Fruit fly (Drosophila melanogaster) whole organism, embryonic: Measurements from ENCODE around the gene Trxr1.

Source experiments
- ATbp ChIP-seq: fragments of 200-800 bp; sonication (Bioruptor generic); optimal IDR thresholded peaks from 2 replicates; lab custom pipeline; 2017; ENCODE audit warnings: missing biosample characterization, mild to moderate bottlenecking, missing genetic modification characterization, missing genetic modification reagents
- CG12744 ChIP-seq: fragments of 200-800 bp; sonication (Bioruptor generic); optimal IDR thresholded peaks from 2 replicates; lab custom pipeline; 2016; ENCODE audit warnings: missing biosample characterization, missing genetic modification characterization
- CG13424 ChIP-seq: fragments of 200-800 bp; sonication (Bioruptor generic); optimal IDR thresholded peaks from 2 replicates; lab custom pipeline; 2019; ENCODE audit warnings: missing biosample characterization, mild to moderate bottlenecking, missing genetic modification characterization, moderate library complexity
- CG14965 ChIP-seq: fragments of 200-800 bp; sonication (Bioruptor generic); optimal IDR thresholded peaks from 2 replicates; lab custom pipeline; 2016; ENCODE audit warnings: missing biosample characterization, missing genetic modification characterization, borderline replicate concordance
- CG15011 ChIP-seq: fragments of 200-800 bp; sonication (Bioruptor generic); optimal IDR thresholded peaks from 3 replicates; lab custom pipeline; 2018; ENCODE audit warnings: missing biosample characterization, mild to moderate bottlenecking, missing genetic modification characterization
- CG15269 ChIP-seq: fragments of 200-800 bp; sonication (Bioruptor generic); optimal IDR thresholded peaks from 2 replicates; lab custom pipeline; 2018; ENCODE audit warnings: missing biosample characterization, mild to moderate bottlenecking, missing genetic modification characterization, moderate library complexity
- CG15479 ChIP-seq: fragments of 200-800 bp; sonication (Bioruptor generic); optimal IDR thresholded peaks from 3 replicates; lab custom pipeline; 2019; ENCODE audit warnings: missing biosample characterization, mild to moderate bottlenecking, missing genetic modification characterization, moderate library complexity
- CG15696 ChIP-seq: fragments of 200-800 bp; sonication (Bioruptor generic); optimal IDR thresholded peaks from 2 replicates; lab custom pipeline; 2019; ENCODE audit warnings: missing biosample characterization, mild to moderate bottlenecking, missing genetic modification characterization, moderate library complexity
- CG1602 ChIP-seq: fragments of 200-800 bp; sonication (Bioruptor generic); optimal IDR thresholded peaks from 3 replicates; lab custom pipeline; 2016; ENCODE audit warnings: missing biosample characterization, missing genetic modification characterization
- CG17385 ChIP-seq: fragments of 200-800 bp; sonication (Bioruptor generic); optimal IDR thresholded peaks from 3 replicates; lab custom pipeline; 2018; ENCODE audit warnings: missing biosample characterization, mild to moderate bottlenecking, missing genetic modification characterization
- CG17568 ChIP-seq: fragments of 200-800 bp; sonication (Bioruptor generic); optimal IDR thresholded peaks from 2 replicates; lab custom pipeline; 2018; ENCODE audit warnings: missing biosample characterization, mild to moderate bottlenecking, missing genetic modification characterization, moderate library complexity
- CG18599 ChIP-seq: fragments of 200-800 bp; sonication (Bioruptor generic); optimal IDR thresholded peaks from 3 replicates; lab custom pipeline; 2017; ENCODE audit warnings: missing biosample characterization, missing genetic modification characterization, mild to moderate bottlenecking, moderate library complexity, missing genetic modification reagents
- CG2199 ChIP-seq: fragments of 200-800 bp; sonication (Bioruptor generic); IDR thresholded peaks from 3 replicates; pipeline ENCODE4 v1.3.6; 2022; ENCODE audit warnings: missing biosample characterization, missing genetic modification characterization
- CG2678 ChIP-seq: fragments of 200-800 bp; sonication (Bioruptor generic); optimal IDR thresholded peaks from 3 replicates; lab custom pipeline; 2019; ENCODE audit warnings: missing biosample characterization, mild to moderate bottlenecking, missing genetic modification characterization, moderate library complexity
- CG3838 ChIP-seq: fragments of 200-800 bp; sonication (Bioruptor generic); optimal IDR thresholded peaks from 3 replicates; lab custom pipeline; 2016; ENCODE audit warnings: missing biosample characterization, missing genetic modification characterization
- CG4360 ChIP-seq: fragments of 200-800 bp; sonication (Bioruptor generic); IDR thresholded peaks from 2 replicates; pipeline ENCODE4 v1.3.6; 2022; ENCODE audit warnings: missing biosample characterization, missing genetic modification characterization
- CG43689 ChIP-seq: fragments of 200-800 bp; sonication (Bioruptor generic); IDR thresholded peaks from 2 replicates; pipeline ENCODE4 v1.3.6; 2022; ENCODE audit warnings: missing biosample characterization, missing genetic modification characterization
- CG6175 ChIP-seq: fragments of 200-800 bp; sonication (Bioruptor generic); IDR thresholded peaks from 3 replicates; pipeline ENCODE4 v1.3.6; 2022; ENCODE audit warnings: missing biosample characterization, missing genetic modification characterization
- CG7556 ChIP-seq: fragments of 200-800 bp; sonication (Bioruptor generic); optimal IDR thresholded peaks from 2 replicates; lab custom pipeline; 2017; ENCODE audit warnings: missing biosample characterization, mild to moderate bottlenecking, missing genetic modification characterization
- CG8924 ChIP-seq: fragments of 200-800 bp; optimal IDR thresholded peaks from 3 replicates; lab custom pipeline; 2019; ENCODE audit warnings: missing biosample characterization, mild to moderate bottlenecking, missing genetic modification characterization, moderate library complexity
- D ChIP-seq, 2 experiments: fragments of 200-800 bp in 1 of 2; fragments of >200 bp in 1 of 2; sonication (Bioruptor generic) in 1 of 2; optimal IDR thresholded peaks; 2 replicates in 1 of 2; 3 replicates in 1 of 2; lab custom pipeline; 2017; ENCODE audit warnings: mild to moderate bottlenecking in 1 of 2, missing biosample characterization in 1 of 2, missing genetic modification characterization in 1 of 2, missing genetic modification reagents in 1 of 2
- Dp ChIP-seq: fragments of 200-800 bp; sonication (Bioruptor generic); optimal IDR thresholded peaks from 2 replicates; lab custom pipeline; 2018; ENCODE audit warnings: missing biosample characterization, mild to moderate bottlenecking, missing genetic modification characterization, moderate library complexity
- Fer3 ChIP-seq: fragments of 200-800 bp; sonication (Bioruptor generic); optimal IDR thresholded peaks from 2 replicates; lab custom pipeline; 2018; ENCODE audit warnings: missing biosample characterization, mild to moderate bottlenecking, missing genetic modification characterization, moderate library complexity
- Max ChIP-seq: fragments of 200-800 bp; sonication (Bioruptor generic); optimal IDR thresholded peaks from 2 replicates; lab custom pipeline; 2016; ENCODE audit warnings: missing biosample characterization, mild to moderate bottlenecking, missing genetic modification characterization
- Ravus ChIP-seq: fragments of 200-800 bp; sonication (Bioruptor generic); IDR thresholded peaks from 2 replicates; pipeline ENCODE4 v1.3.6; 2022; ENCODE audit warnings: missing biosample characterization, missing genetic modification characterization
- Six4 ChIP-seq: fragments of 200-800 bp; sonication (Bioruptor generic); optimal IDR thresholded peaks from 2 replicates; lab custom pipeline; 2016; ENCODE audit warnings: missing biosample characterization, missing genetic modification characterization
- Trl ChIP-seq, 3 experiments: fragments of >200 bp in 2 of 3; fragments of 200-800 bp in 1 of 3; sonication (Bioruptor generic) in 1 of 3; optimal IDR thresholded peaks; 2 replicates in 1 of 3; 3 replicates in 2 of 3; lab custom pipeline; 2016 to 2017; ENCODE audit warnings: missing biosample characterization in 1 of 3, missing genetic modification characterization in 1 of 3
- abd-A ChIP-seq: fragments of 200-800 bp; sonication (Bioruptor generic); optimal IDR thresholded peaks from 3 replicates; lab custom pipeline; 2019; ENCODE audit warnings: missing biosample characterization, mild to moderate bottlenecking, missing genetic modification characterization, moderate library complexity
- amos ChIP-seq: fragments of 200-800 bp; sonication (Bioruptor generic); IDR thresholded peaks from 2 replicates; pipeline ENCODE4 v1.3.6; 2022; ENCODE audit warnings: missing biosample characterization, missing genetic modification characterization; ENCODE audit not compliant: partially characterized antibody
- bigmax ChIP-seq: fragments of 200-800 bp; sonication (Bioruptor generic); optimal IDR thresholded peaks from 2 replicates; lab custom pipeline; 2018; ENCODE audit warnings: missing biosample characterization, mild to moderate bottlenecking, missing genetic modification characterization
- bsh ChIP-seq, 2 experiments: fragments of 200-800 bp; sonication (Bioruptor generic); optimal IDR thresholded peaks; 2 replicates each; lab custom pipeline; 2017 to 2018; ENCODE audit warnings: mild to moderate bottlenecking in 2 of 2, missing biosample characterization in 2 of 2, missing genetic modification characterization in 2 of 2, moderate library complexity in 1 of 2
- cas ChIP-seq: fragments of 200-800 bp; sonication (Bioruptor generic); IDR thresholded peaks from 2 replicates; pipeline ENCODE4 v1.3.6; 2022; ENCODE audit warnings: missing biosample characterization, missing genetic modification characterization
- cg ChIP-seq: fragments of 200-800 bp; sonication (Bioruptor generic); optimal IDR thresholded peaks from 3 replicates; lab custom pipeline; 2019; ENCODE audit warnings: missing biosample characterization, mild to moderate bottlenecking, missing genetic modification characterization, moderate library complexity
- gsb ChIP-seq: fragments of 200-800 bp; sonication (Bioruptor generic); IDR thresholded peaks from 2 replicates; pipeline ENCODE4 v1.3.6; 2022; ENCODE audit warnings: missing biosample characterization, missing genetic modification characterization
- kni ChIP-seq: fragments of 200-800 bp; sonication (Bioruptor generic); optimal IDR thresholded peaks from 3 replicates; lab custom pipeline; 2017; ENCODE audit warnings: mild to moderate bottlenecking, missing biosample characterization, missing genetic modification reagents, missing genetic modification characterization
- maf-S ChIP-seq: fragments of 200-800 bp; sonication (Bioruptor generic); optimal IDR thresholded peaks from 2 replicates; lab custom pipeline; 2016; ENCODE audit warnings: missing biosample characterization, missing genetic modification characterization
- nom ChIP-seq: fragments of 200-800 bp; sonication (Bioruptor generic); optimal IDR thresholded peaks from 2 replicates; lab custom pipeline; 2017; ENCODE audit warnings: missing biosample characterization, missing genetic modification characterization, mild to moderate bottlenecking, moderate library complexity, missing genetic modification reagents
- org-1 ChIP-seq: fragments of 200-800 bp; sonication (Bioruptor generic); optimal IDR thresholded peaks from 2 replicates; lab custom pipeline; 2017; ENCODE audit warnings: missing biosample characterization, missing genetic modification characterization
- pum ChIP-seq: fragments of 200-800 bp; sonication (Bioruptor generic); optimal IDR thresholded peaks from 2 replicates; lab custom pipeline; 2016; ENCODE audit warnings: missing biosample characterization, missing genetic modification characterization
- sens ChIP-seq: fragments of 200-800 bp; sonication (Bioruptor generic); peaks from one replicate; lab custom pipeline; 2016; ENCODE audit warnings: missing biosample characterization, missing genetic modification characterization
- sna ChIP-seq: fragments of 200-800 bp; sonication (Bioruptor generic); IDR thresholded peaks from 2 replicates; pipeline ENCODE4 v1.3.6; 2022; ENCODE audit warnings: missing biosample characterization, missing genetic modification characterization; ENCODE audit not compliant: partially characterized antibody
- sqz ChIP-seq: fragments of 200-800 bp; sonication (Bioruptor generic); optimal IDR thresholded peaks from 3 replicates; lab custom pipeline; 2018; ENCODE audit warnings: missing biosample characterization, mild to moderate bottlenecking, missing genetic modification characterization
- stwl ChIP-seq: fragments of 200-800 bp; sonication (Bioruptor generic); optimal IDR thresholded peaks from 3 replicates; lab custom pipeline; 2018; ENCODE audit warnings: missing biosample characterization, mild to moderate bottlenecking, missing genetic modification characterization, moderate library complexity
- yki ChIP-seq: fragments of >200 bp; optimal IDR thresholded peaks from 3 replicates; lab custom pipeline; 2018
- z ChIP-seq: fragments of 200-800 bp; sonication (Bioruptor generic); IDR thresholded peaks from 3 replicates; pipeline ENCODE4 v1.3.6; 2022; ENCODE audit warnings: missing biosample characterization, missing genetic modification characterization
- zen ChIP-seq: fragments of 200-800 bp; sonication (Bioruptor generic); optimal IDR thresholded peaks from 3 replicates; lab custom pipeline; 2018; ENCODE audit warnings: missing biosample characterization, mild to moderate bottlenecking, missing genetic modification characterization, moderate library complexity

The Trxr1 gene

dm6 chrX:8215855-8216586 is 26.3 kb upstream of the Trxr1 start:
- TF ChIP-seq cas (no peak), CG15011 (GFP tag; lab: Kevin White, UChicago) (no peak), CG17568 (no peak), CG7556 (no peak), zen (tag; lab: Kevin White, UChicago) (peak; percentile 94), CG6175 (GFP tag; lab: Robert Waterston, UW) (no peak), z (GFP tag; lab: Robert Waterston, UW) (peak; percentile 45; the same call in 1 of the 3 replicates), CG2678 (no peak), bsh (GFP tag; optimal IDR thresholded peaks at IDR 0.05; lab: Kevin White, UChicago) (no peak), CG3838 (GFP tag; lab: Kevin White, UChicago) (no peak), sna (0 out of 2 replicates have a peak, but pooled peaks have one; percentile 14), yki (lab: Kevin White, UChicago) (peak; percentile 57), CG17385 (peak; percentile 63), sens (GFP tag; lab: Kevin White, UChicago) (peak; percentile 65), CG18599 (GFP tag; lab: Kevin White, UChicago) (no peak), gsb (GFP tag; lab: Robert Waterston, UW) (no peak), CG14965 (no peak), CG15269 (no peak), stwl (tag; lab: Kevin White, UChicago) (peak; percentile 11), pum (GFP tag; lab: Kevin White, UChicago) (no peak), nom (GFP tag; lab: Kevin White, UChicago) (peak; percentile 7), CG15479 (GFP tag; lab: Kevin White, UChicago) (peak; percentile 99), D (optimal IDR thresholded peaks at IDR 0.05; lab: Kevin White, UChicago) (no peak), D (GFP tag; optimal IDR thresholded peaks at IDR 0.05; lab: Kevin White, UChicago) (no peak), bigmax (no peak), CG4360 (GFP tag; lab: Robert Waterston, UW) (peak; percentile 69), CG8924 (peak; percentile 8), Trl (optimal IDR thresholded peaks at IDR 0.05; lab: Kevin White, UChicago) (peak; percentile 39 to 83), Trl (GFP tag; optimal IDR thresholded peaks at IDR 0.05; lab: Kevin White, UChicago) (no peak), Six4 (GFP tag; lab: Kevin White, UChicago) (no peak), CG12744 (GFP tag; lab: Kevin White, UChicago) (no peak), org-1 (no peak), amos (0 out of 2 replicates have a peak, but pooled peaks have one; percentile 4), CG13424 (no peak), CG15696 (no peak), Dp (GFP tag; lab: Kevin White, UChicago) (no peak), CG2199 (GFP tag; lab: Robert Waterston, UW) (0 out of 3 replicates have a peak, but pooled peaks have one; percentile 35), ATbp (GFP tag; lab: Kevin White, UChicago) (no peak), cg (GFP tag; lab: Kevin White, UChicago) (peak; percentile 66), Max (GFP tag; lab: Kevin White, UChicago) (no peak), kni (GFP tag; lab: Kevin White, UChicago) (peak; percentile 57), Ravus (GFP tag; lab: Robert Waterston, UW) (no peak), CG43689 (GFP tag; lab: Robert Waterston, UW) (no peak), Fer3 (no peak), CG1602 (no peak), abd-A (tag; lab: Kevin White, UChicago) (no peak), maf-S (GFP tag; lab: Kevin White, UChicago) (no peak), sqz (GFP tag; lab: Kevin White, UChicago) (peak; percentile 67)
